Fruit fly (Drosophila melanogaster): Measurements from ENCODE around the gene Sfp33A3.
A peak's percentile ranks its signal among the peaks of the same experiment; 100 is the strongest.

- TF ChIP-seq CTCF (optimal IDR thresholded peaks at IDR 0.05), result peak; percentile 9 to 34
- TF ChIP-seq CG8478 (optimal IDR thresholded peaks at IDR 0.05), result no peak
Measured at dm6 chr2L:11829277-11829676, 10.4 kb upstream of the Sfp33A3 start, which contains the start of gene esc.

All from S2 (cell line).